Fruit fly (Drosophila melanogaster): Measurements from ENCODE around the gene Ucp4A.

Gene Ucp4A

dm6 chrX:17875014-17875589 lies 30.4 kb downstream of the Ucp4A start:
- no peak for TF ChIP-seq CG8478 (optimal IDR thresholded peaks at IDR 0.05)
- peak; percentile 54 for TF ChIP-seq pan (optimal IDR thresholded peaks at IDR 0.05)

dm6 chrX:17875695-17876094 lies 30.9 kb downstream of the Ucp4A start:
- TF ChIP-seq psq (optimal IDR thresholded peaks at IDR 0.05) (no peak), Dll (optimal IDR thresholded peaks at IDR 0.05) (no peak), CG8478 (optimal IDR thresholded peaks at IDR 0.05) (no peak), pan (optimal IDR thresholded peaks at IDR 0.05) (no peak), EcR (GFP tag; optimal IDR thresholded peaks at IDR 0.05) (no peak), usp (GFP tag; optimal IDR thresholded peaks at IDR 0.05) (no peak)

dm6 chrX:17876518-17876917 lies 31.8 kb downstream of the Ucp4A start:
- TF ChIP-seq CG8478 (optimal IDR thresholded peaks at IDR 0.05) (no peak), pan (optimal IDR thresholded peaks at IDR 0.05) (no peak), Dll (optimal IDR thresholded peaks at IDR 0.05) (no peak), usp (GFP tag; optimal IDR thresholded peaks at IDR 0.05) (no peak), psq (optimal IDR thresholded peaks at IDR 0.05) (no peak), EcR (GFP tag; optimal IDR thresholded peaks at IDR 0.05) (no peak)

- TF ChIP-seq psq (optimal IDR thresholded peaks at IDR 0.05): no peak
- no peak for TF ChIP-seq pan (optimal IDR thresholded peaks at IDR 0.05)
- TF ChIP-seq EcR (GFP tag; optimal IDR thresholded peaks at IDR 0.05): no peak
- TF ChIP-seq Dll (optimal IDR thresholded peaks at IDR 0.05): no peak
- TF ChIP-seq usp (GFP tag; optimal IDR thresholded peaks at IDR 0.05): no peak
- no peak for TF ChIP-seq CG8478 (optimal IDR thresholded peaks at IDR 0.05)
These were observed 33.2 kb downstream of the Ucp4A start for dm6 chrX:17877974-17878373.

- TF ChIP-seq EcR (GFP tag; optimal IDR thresholded peaks at IDR 0.05) (peak; percentile 65 to 89), usp (GFP tag; optimal IDR thresholded peaks at IDR 0.05) (no peak), Dll (optimal IDR thresholded peaks at IDR 0.05) (peak; percentile 51)
These were observed 33.9 kb downstream of the Ucp4A start for dm6 chrX:17878632-17879033.

- no peak for TF ChIP-seq pan (optimal IDR thresholded peaks at IDR 0.05)
- no peak for TF ChIP-seq psq (optimal IDR thresholded peaks at IDR 0.05)
- TF ChIP-seq Dll (optimal IDR thresholded peaks at IDR 0.05): no peak
- TF ChIP-seq usp (GFP tag; optimal IDR thresholded peaks at IDR 0.05): no peak
- no peak for TF ChIP-seq CG8478 (optimal IDR thresholded peaks at IDR 0.05)
- TF ChIP-seq EcR (GFP tag; optimal IDR thresholded peaks at IDR 0.05): no peak
These were observed 34.6 kb downstream of the Ucp4A start for dm6 chrX:17879211-17879897.

- TF ChIP-seq pan (optimal IDR thresholded peaks at IDR 0.05): no peak
- no peak for TF ChIP-seq psq (optimal IDR thresholded peaks at IDR 0.05)
- TF ChIP-seq EcR (GFP tag; optimal IDR thresholded peaks at IDR 0.05): no peak
- no peak for TF ChIP-seq usp (GFP tag; optimal IDR thresholded peaks at IDR 0.05)
- no peak for TF ChIP-seq CG8478 (optimal IDR thresholded peaks at IDR 0.05)
- no peak for TF ChIP-seq Dll (optimal IDR thresholded peaks at IDR 0.05)
These were observed 35.6 kb downstream of the Ucp4A start for dm6 chrX:17880269-17880889.

- TF ChIP-seq Dll (optimal IDR thresholded peaks at IDR 0.05): no peak
- TF ChIP-seq CG8478 (optimal IDR thresholded peaks at IDR 0.05): no peak
- peak; percentile 54 to 55 for TF ChIP-seq EcR (GFP tag; optimal IDR thresholded peaks at IDR 0.05)
These were observed 36.7 kb downstream of the Ucp4A start for dm6 chrX:17881138-17882121.

dm6 chrX:17882769-17883168 lies 38.0 kb downstream of the Ucp4A start:
- TF ChIP-seq CG8478 (optimal IDR thresholded peaks at IDR 0.05): no peak
- no peak for TF ChIP-seq usp (GFP tag; optimal IDR thresholded peaks at IDR 0.05)
- TF ChIP-seq EcR (GFP tag; optimal IDR thresholded peaks at IDR 0.05): no peak
- TF ChIP-seq psq (optimal IDR thresholded peaks at IDR 0.05): no peak
- TF ChIP-seq Dll (optimal IDR thresholded peaks at IDR 0.05): no peak
- no peak for TF ChIP-seq pan (optimal IDR thresholded peaks at IDR 0.05)

- TF ChIP-seq EcR (GFP tag; optimal IDR thresholded peaks at IDR 0.05): no peak
- TF ChIP-seq CG8478 (optimal IDR thresholded peaks at IDR 0.05): no peak
- TF ChIP-seq psq (optimal IDR thresholded peaks at IDR 0.05): no peak
- TF ChIP-seq Dll (optimal IDR thresholded peaks at IDR 0.05): no peak
- TF ChIP-seq pan (optimal IDR thresholded peaks at IDR 0.05): no peak
- TF ChIP-seq usp (GFP tag; optimal IDR thresholded peaks at IDR 0.05): no peak
These were observed 38.7 kb downstream of the Ucp4A start, which contains the start of gene CG12985 for dm6 chrX:17883418-17883817. Gene CG12985 (plus strand): TSS chrX:17883718.

dm6 chrX:17884567-17884966 lies 39.8 kb downstream of the Ucp4A start:
- TF ChIP-seq pan (optimal IDR thresholded peaks at IDR 0.05) (no peak), psq (optimal IDR thresholded peaks at IDR 0.05) (no peak), Dll (optimal IDR thresholded peaks at IDR 0.05) (no peak), usp (GFP tag; optimal IDR thresholded peaks at IDR 0.05) (no peak), CG8478 (optimal IDR thresholded peaks at IDR 0.05) (no peak), EcR (GFP tag; optimal IDR thresholded peaks at IDR 0.05) (no peak)

dm6 chrX:17885295-17885694 lies 40.5 kb downstream of the Ucp4A start:
- TF ChIP-seq pan (optimal IDR thresholded peaks at IDR 0.05) (no peak), EcR (GFP tag; optimal IDR thresholded peaks at IDR 0.05) (no peak), CG8478 (optimal IDR thresholded peaks at IDR 0.05) (no peak), Dll (optimal IDR thresholded peaks at IDR 0.05) (no peak), usp (GFP tag; optimal IDR thresholded peaks at IDR 0.05) (no peak), psq (optimal IDR thresholded peaks at IDR 0.05) (no peak)
